Fruit fly (Drosophila melanogaster) whole organism, embryonic: ENCODE data around the gene CG15308.
A peak's percentile ranks its signal among the peaks of the same experiment; 100 is the strongest.

Experiments
- Antp ChIP-seq: fragments of 200-800 bp; sonication (Bioruptor generic); optimal IDR thresholded peaks from 3 replicates; lab custom pipeline; 2016; ENCODE audit warnings: missing biosample characterization, missing genetic modification characterization
- Atf-2 ChIP-seq: fragments of 200-800 bp; sonication (Bioruptor generic); optimal IDR thresholded peaks from 2 replicates; lab custom pipeline; 2016; ENCODE audit warnings: missing biosample characterization, missing genetic modification characterization
- CG10979 ChIP-seq: fragments of 200-800 bp; sonication (Bioruptor generic); optimal IDR thresholded peaks from 2 replicates; lab custom pipeline; 2018; ENCODE audit warnings: missing biosample characterization, mild to moderate bottlenecking, missing genetic modification characterization, moderate library complexity
- CG11696 ChIP-seq: fragments of 200-800 bp; sonication (Bioruptor generic); IDR thresholded peaks from 2 replicates; pipeline ENCODE4 v1.3.6; 2022; ENCODE audit warnings: missing biosample characterization, missing genetic modification characterization
- CG1233 ChIP-seq: fragments of 200-800 bp; sonication (Bioruptor generic); optimal IDR thresholded peaks from 4 replicates; lab custom pipeline; 2018; ENCODE audit warnings: missing biosample characterization, mild to moderate bottlenecking, missing genetic modification characterization
- CG12659 ChIP-seq: fragments of 200-800 bp; sonication (Bioruptor generic); optimal IDR thresholded peaks from 3 replicates; lab custom pipeline; 2017; ENCODE audit warnings: mild to moderate bottlenecking, missing biosample characterization, missing genetic modification reagents, missing genetic modification characterization
- CG13775 ChIP-seq: fragments of 200-800 bp; sonication (Bioruptor generic); optimal IDR thresholded peaks from 3 replicates; lab custom pipeline; 2017; ENCODE audit warnings: missing biosample characterization, mild to moderate bottlenecking, missing genetic modification characterization
- CG14667 ChIP-seq: fragments of 200-800 bp; sonication (Bioruptor generic); IDR thresholded peaks from 2 replicates; pipeline ENCODE4 v1.3.6; 2022; ENCODE audit warnings: missing biosample characterization, missing genetic modification characterization
- CG14965 ChIP-seq: fragments of 200-800 bp; sonication (Bioruptor generic); optimal IDR thresholded peaks from 2 replicates; lab custom pipeline; 2016; ENCODE audit warnings: missing biosample characterization, missing genetic modification characterization, borderline replicate concordance
- CG1529 ChIP-seq: fragments of 200-800 bp; sonication (Bioruptor generic); optimal IDR thresholded peaks from 3 replicates; lab custom pipeline; 2018; ENCODE audit warnings: missing biosample characterization, missing genetic modification characterization
- CG1832 ChIP-seq: fragments of 200-800 bp; sonication (Bioruptor generic); optimal IDR thresholded peaks from 2 replicates; lab custom pipeline; 2017; ENCODE audit warnings: missing biosample characterization, mild to moderate bottlenecking, missing genetic modification characterization, inconsistent platforms
- CG32767 ChIP-seq: fragments of 200-800 bp; sonication (Bioruptor generic); IDR thresholded peaks from 2 replicates; pipeline ENCODE4 v1.3.6; 2022; ENCODE audit warnings: missing biosample characterization, missing genetic modification characterization
- CG3847 ChIP-seq: fragments of 200-800 bp; sonication (Bioruptor generic); IDR thresholded peaks from 2 replicates; pipeline ENCODE4 v1.3.6; 2022; ENCODE audit warnings: missing biosample characterization, missing genetic modification characterization
- CG4360 ChIP-seq: fragments of 200-800 bp; sonication (Bioruptor generic); IDR thresholded peaks from 2 replicates; pipeline ENCODE4 v1.3.6; 2022; ENCODE audit warnings: missing biosample characterization, missing genetic modification characterization
- CG6854 ChIP-seq: fragments of 200-800 bp; sonication (Bioruptor generic); optimal IDR thresholded peaks from 3 replicates; lab custom pipeline; 2017; ENCODE audit warnings: missing biosample characterization, mild to moderate bottlenecking, missing genetic modification characterization
- CG7556 ChIP-seq: fragments of 200-800 bp; sonication (Bioruptor generic); optimal IDR thresholded peaks from 2 replicates; lab custom pipeline; 2017; ENCODE audit warnings: missing biosample characterization, mild to moderate bottlenecking, missing genetic modification characterization
- CG8359 ChIP-seq: fragments of 200-800 bp; sonication (Bioruptor generic); optimal IDR thresholded peaks from 2 replicates; lab custom pipeline; 2017; ENCODE audit warnings: missing biosample characterization, mild to moderate bottlenecking, missing genetic modification characterization, borderline replicate concordance
- CG9932 ChIP-seq: fragments of 200-800 bp; sonication (Bioruptor generic); IDR thresholded peaks from 2 replicates; pipeline ENCODE4 v1.3.6; 2022; ENCODE audit warnings: missing biosample characterization, missing genetic modification characterization
- CHES-1-like ChIP-seq: fragments of 200-800 bp; sonication (Bioruptor generic); optimal IDR thresholded peaks from 2 replicates; lab custom pipeline; 2016; ENCODE audit warnings: missing biosample characterization, missing genetic modification characterization
- Camta ChIP-seq: fragments of 200-800 bp; sonication (Bioruptor generic); optimal IDR thresholded peaks from 2 replicates; lab custom pipeline; 2016; ENCODE audit warnings: missing biosample characterization, missing genetic modification characterization
- Deaf1 ChIP-seq: fragments of 200-800 bp; optimal IDR thresholded peaks from 3 replicates; lab custom pipeline; 2019; ENCODE audit warnings: missing biosample characterization, mild to moderate bottlenecking, missing genetic modification characterization, moderate library complexity
- Dip2 ChIP-seq: fragments of 200-800 bp; sonication (Bioruptor generic); IDR thresholded peaks from 2 replicates; pipeline ENCODE4 v1.3.6; 2022; ENCODE audit warnings: missing biosample characterization, missing genetic modification characterization
- Doc3 ChIP-seq: fragments of 200-800 bp; sonication (Bioruptor generic); IDR thresholded peaks from 3 replicates; pipeline ENCODE4 v1.3.6; 2022; ENCODE audit warnings: missing biosample characterization, missing genetic modification characterization; ENCODE audit not compliant: partially characterized antibody
- Fer2 ChIP-seq: fragments of 200-800 bp; sonication (Bioruptor generic); optimal IDR thresholded peaks from 2 replicates; lab custom pipeline; 2018; ENCODE audit warnings: missing biosample characterization, mild to moderate bottlenecking, missing genetic modification characterization, moderate library complexity
- Hr3 ChIP-seq: fragments of 200-800 bp; sonication (Bioruptor generic); optimal IDR thresholded peaks from 3 replicates; lab custom pipeline; 2016; ENCODE audit warnings: missing biosample characterization, missing genetic modification characterization
- Jarid2 ChIP-seq: fragments of 200-800 bp; sonication (Bioruptor generic); optimal IDR thresholded peaks from 3 replicates; lab custom pipeline; 2017; ENCODE audit warnings: mild to moderate bottlenecking, missing biosample characterization, missing genetic modification reagents, missing genetic modification characterization
- Lhr ChIP-seq: fragments of 200-800 bp; sonication (Bioruptor generic); optimal IDR thresholded peaks from 3 replicates; lab custom pipeline; 2017; ENCODE audit warnings: mild to moderate bottlenecking, missing biosample characterization, missing genetic modification reagents, missing genetic modification characterization
- Mad ChIP-seq: fragments of 200-800 bp; sonication (Bioruptor generic); optimal IDR thresholded peaks from 2 replicates; lab custom pipeline; 2016; ENCODE audit warnings: missing biosample characterization, missing genetic modification characterization
- Optix ChIP-seq: fragments of 200-800 bp; sonication (Bioruptor generic); IDR thresholded peaks from 3 replicates; pipeline ENCODE4 v1.3.6; 2022; ENCODE audit warnings: missing biosample characterization, missing genetic modification characterization
- Rfx ChIP-seq: fragments of 200-800 bp; sonication (Bioruptor generic); IDR thresholded peaks from 2 replicates; pipeline ENCODE4 v1.3.6; 2022; ENCODE audit warnings: missing biosample characterization, missing genetic modification characterization
- Scr ChIP-seq: fragments of 200-800 bp; sonication (Bioruptor generic); IDR thresholded peaks from 2 replicates; pipeline ENCODE4 v1.3.6; 2022; ENCODE audit warnings: missing biosample characterization, missing genetic modification characterization; ENCODE audit not compliant: partially characterized antibody
- bigmax ChIP-seq: fragments of 200-800 bp; sonication (Bioruptor generic); optimal IDR thresholded peaks from 2 replicates; lab custom pipeline; 2018; ENCODE audit warnings: missing biosample characterization, mild to moderate bottlenecking, missing genetic modification characterization
- bowl ChIP-seq: fragments of 200-800 bp; sonication (Bioruptor generic); IDR thresholded peaks from 2 replicates; pipeline ENCODE4 v1.3.6; 2022; ENCODE audit warnings: missing biosample characterization, missing genetic modification characterization
- crp ChIP-seq, 2 experiments: fragments of 200-800 bp; sonication (Bioruptor generic); optimal IDR thresholded peaks; 2 replicates in 1 of 2; 3 replicates in 1 of 2; lab custom pipeline; 2017; ENCODE audit warnings: missing biosample characterization in 2 of 2, missing genetic modification characterization in 2 of 2, mild to moderate bottlenecking in 1 of 2, moderate library complexity in 1 of 2
- disco-r ChIP-seq: fragments of 200-800 bp; sonication (Bioruptor generic); optimal IDR thresholded peaks from 2 replicates; lab custom pipeline; 2016; ENCODE audit warnings: missing biosample characterization, missing genetic modification characterization
- dmrt11E ChIP-seq: fragments of 200-800 bp; sonication (Bioruptor generic); optimal IDR thresholded peaks from 3 replicates; lab custom pipeline; 2018; ENCODE audit warnings: missing biosample characterization, mild to moderate bottlenecking, missing genetic modification characterization, moderate library complexity
- fd3F ChIP-seq: fragments of 200-800 bp; sonication (Bioruptor generic); optimal IDR thresholded peaks from 2 replicates; lab custom pipeline; 2018; ENCODE audit warnings: missing biosample characterization, mild to moderate bottlenecking, missing genetic modification characterization, moderate library complexity
- hkb ChIP-seq, 2 experiments: fragments of 200-800 bp in 1 of 2; fragments of >200 bp in 1 of 2; sonication (Bioruptor generic) in 1 of 2; IDR thresholded peaks in 1 of 2; optimal IDR thresholded peaks in 1 of 2; 2 replicates each; pipeline versions ENCODE4 v1.3.6 to Lab custom; 2017 to 2022; ENCODE audit warnings: missing biosample characterization in 1 of 2, missing genetic modification characterization in 1 of 2
- hth ChIP-seq: fragments of >200 bp; optimal IDR thresholded peaks from 2 replicates; lab custom pipeline; 2017; ENCODE audit warnings: inconsistent platforms
- lov ChIP-seq, 2 experiments: fragments of 200-800 bp in 1 of 2; fragments of >200 bp in 1 of 2; sonication (Bioruptor generic) in 1 of 2; IDR thresholded peaks in 1 of 2; optimal IDR thresholded peaks in 1 of 2; 2 replicates in 1 of 2; 3 replicates in 1 of 2; pipeline versions ENCODE4 v1.3.6 to Lab custom; 2017 to 2022; ENCODE audit warnings: missing biosample characterization in 1 of 2, missing genetic modification characterization in 1 of 2
- maf-S ChIP-seq: fragments of 200-800 bp; sonication (Bioruptor generic); optimal IDR thresholded peaks from 2 replicates; lab custom pipeline; 2016; ENCODE audit warnings: missing biosample characterization, missing genetic modification characterization
- org-1 ChIP-seq: fragments of 200-800 bp; sonication (Bioruptor generic); optimal IDR thresholded peaks from 2 replicates; lab custom pipeline; 2017; ENCODE audit warnings: missing biosample characterization, missing genetic modification characterization
- otp ChIP-seq: fragments of 200-800 bp; sonication (Bioruptor generic); IDR thresholded peaks from 3 replicates; pipeline ENCODE4, ENCODE4 v1.3.6; 2022; ENCODE audit warnings: missing biosample characterization, missing genetic modification characterization
- peb ChIP-seq: fragments of 200-800 bp; sonication (Bioruptor generic); IDR thresholded peaks from 2 replicates; pipeline ENCODE4 v1.3.6; 2022; ENCODE audit warnings: missing biosample characterization, missing genetic modification characterization
- ro ChIP-seq: fragments of 200-800 bp; sonication (Bioruptor generic); IDR thresholded peaks from 2 replicates; pipeline ENCODE4 v1.3.6; 2022; ENCODE audit warnings: missing biosample characterization, missing genetic modification characterization
- salm ChIP-seq: fragments of 200-800 bp; sonication (Bioruptor generic); optimal IDR thresholded peaks from 2 replicates; lab custom pipeline; 2018; ENCODE audit warnings: missing biosample characterization, mild to moderate bottlenecking, missing genetic modification characterization
- sc ChIP-seq, 3 experiments: fragments of >200 bp in 2 of 3; fragments of 200-800 bp in 1 of 3; sonication (Bioruptor generic) in 1 of 3; optimal IDR thresholded peaks; 2 replicates in 2 of 3; 3 replicates in 1 of 3; lab custom pipeline; 2017; ENCODE audit warnings: mild to moderate bottlenecking in 1 of 3, missing biosample characterization in 1 of 3, missing genetic modification characterization in 1 of 3, missing genetic modification reagents in 1 of 3

The CG15308 gene

DNA sequence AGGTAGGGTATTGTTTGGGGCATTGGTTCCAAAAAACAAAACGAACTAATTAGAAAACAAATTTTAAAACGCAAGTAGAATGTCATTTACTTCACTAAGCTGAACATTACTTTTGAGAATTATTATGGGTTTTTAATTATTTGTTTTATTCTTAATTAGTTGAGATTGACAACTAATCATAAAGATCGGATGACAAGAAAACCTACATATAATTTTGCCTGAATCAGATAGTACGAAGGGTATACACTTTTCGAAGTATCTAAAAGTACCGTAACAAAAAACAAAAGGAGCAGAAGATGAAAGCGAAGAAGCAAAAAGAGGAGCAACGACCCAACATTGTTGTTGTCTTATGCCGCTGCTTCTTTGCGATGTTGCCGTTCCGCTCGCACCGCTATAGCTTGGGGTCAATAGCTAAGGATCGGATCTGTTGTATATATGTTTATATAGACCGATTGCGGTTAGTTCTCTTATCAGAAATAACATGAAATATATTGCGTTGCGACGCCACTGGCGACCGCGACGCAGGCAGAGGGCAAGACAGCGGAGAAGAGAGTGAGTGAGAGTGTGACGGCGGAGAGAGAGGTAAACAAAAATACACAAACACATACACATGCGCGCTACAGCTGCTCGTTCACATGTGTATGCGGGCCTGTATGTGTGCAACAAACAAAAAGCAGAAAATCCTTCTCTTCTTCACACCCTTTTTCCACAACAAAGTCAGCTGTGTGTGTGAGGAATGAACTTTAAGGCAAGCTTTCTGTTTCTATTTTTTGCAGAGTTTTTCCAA is 7.6 kb downstream of the CG15308 start (continued):
- TF ChIP-seq Rfx (GFP tag; lab: Robert Waterston, UW), result 0 out of 2 replicates have a peak, but pooled peaks have one; percentile 21
- no peak for TF ChIP-seq CG3847 (GFP tag; lab: Robert Waterston, UW)
- no peak for TF ChIP-seq Optix
- peak; percentile 13 for TF ChIP-seq CG1529 (GFP tag; lab: Kevin White, UChicago)
- no peak for TF ChIP-seq CG32767 (GFP tag; lab: Robert Waterston, UW)
- no peak; the same call in 1 of the 2 replicates for TF ChIP-seq Scr (GFP tag; lab: Robert Waterston, UW)
- TF ChIP-seq Antp (GFP tag; lab: Kevin White, UChicago), result no peak
- TF ChIP-seq lov (optimal IDR thresholded peaks at IDR 0.05; lab: Kevin White, UChicago), result no peak
- no peak for TF ChIP-seq lov (GFP tag; IDR thresholded peaks at IDR 0.05; lab: Robert Waterston, UW)
- TF ChIP-seq CG14667 (GFP tag; lab: Robert Waterston, UW), result no peak
- peak; percentile 31 for TF ChIP-seq disco-r (GFP tag; lab: Kevin White, UChicago)
- no peak for TF ChIP-seq bowl (GFP tag; lab: Robert Waterston, UW)
- no peak for TF ChIP-seq Atf-2 (GFP tag; lab: Kevin White, UChicago)
- TF ChIP-seq bigmax (GFP tag; lab: Kevin White, UChicago), result no peak
- TF ChIP-seq fd3F, result peak; percentile 63
- peak; percentile 45 for TF ChIP-seq CG6854 (GFP tag; lab: Kevin White, UChicago)
- peak; percentile 41 for TF ChIP-seq CG12659 (GFP tag; lab: Kevin White, UChicago)
- peak; percentile 38 for TF ChIP-seq CG1233
- TF ChIP-seq Lhr (GFP tag; lab: Kevin White, UChicago), result no peak
- no peak for TF ChIP-seq Fer2 (tag; lab: Kevin White, UChicago)
- TF ChIP-seq peb (GFP tag; lab: Robert Waterston, UW), result no peak
- no peak for TF ChIP-seq otp (GFP tag; lab: Robert Waterston, UW)
- TF ChIP-seq crp (GFP tag; optimal IDR thresholded peaks at IDR 0.05; lab: Kevin White, UChicago), result peak in 1 of 2 experiments; percentile 68
- TF ChIP-seq CG8359, result no peak
- TF ChIP-seq ro (GFP tag; lab: Robert Waterston, UW), result no peak
- no peak for TF ChIP-seq CG1832 (GFP tag; lab: Kevin White, UChicago)
- TF ChIP-seq CG9932 (GFP tag; lab: Robert Waterston, UW), result peak; percentile 48; the same call in 1 of the 2 replicates
- TF ChIP-seq hkb (optimal IDR thresholded peaks at IDR 0.05; lab: Kevin White, UChicago), result no peak
- TF ChIP-seq hkb (GFP tag; IDR thresholded peaks at IDR 0.05; lab: Robert Waterston, UW), result peak; percentile 45
- TF ChIP-seq CG14965 (GFP tag; lab: Kevin White, UChicago), result no peak
- peak; percentile 55 for TF ChIP-seq org-1 (GFP tag; lab: Kevin White, UChicago)
- peak; percentile 65 for TF ChIP-seq CG7556
- peak; percentile 61 for TF ChIP-seq dmrt11E (tag; lab: Kevin White, UChicago)
- peak; percentile 72 for TF ChIP-seq CG4360
- TF ChIP-seq Hr3, result peak; percentile 50
- TF ChIP-seq maf-S, result peak; percentile 40
- TF ChIP-seq hth (lab: Kevin White, UChicago), result no peak
- peak; percentile 51 for TF ChIP-seq CG13775 (GFP tag; lab: Kevin White, UChicago)
- no peak for TF ChIP-seq Dip2 (GFP tag; lab: Robert Waterston, UW)
- TF ChIP-seq sc (optimal IDR thresholded peaks at IDR 0.05; lab: Kevin White, UChicago), result no peak
- TF ChIP-seq sc (GFP tag; optimal IDR thresholded peaks at IDR 0.05; lab: Kevin White, UChicago), result no peak
- TF ChIP-seq Jarid2 (GFP tag; lab: Kevin White, UChicago), result no peak
- peak; percentile 30 for TF ChIP-seq CHES-1-like (GFP tag; lab: Kevin White, UChicago)
- no peak for TF ChIP-seq salm (tag; lab: Kevin White, UChicago)
- TF ChIP-seq Mad (GFP tag; lab: Kevin White, UChicago), result peak; percentile 6
- TF ChIP-seq Deaf1, result peak; percentile 55
- TF ChIP-seq CG10979 (tag; lab: Kevin White, UChicago), result peak; percentile 64
- peak; percentile 34 for TF ChIP-seq Camta (GFP tag; lab: Kevin White, UChicago)
- no peak for TF ChIP-seq Doc3 (GFP tag; lab: Robert Waterston, UW)
- no peak for TF ChIP-seq CG11696 (GFP tag; lab: Robert Waterston, UW)
